Worm (Caenorhabditis elegans) whole organism, midembryonic: ENCODE data around the gene C49C3.6.

Experiments
- T22C8.4 ChIP-seq: fragments of 200-800 bp; sonication (Bioruptor generic); IDR thresholded peaks from 2 replicates; pipeline ENCODE4 v1.3.6; 2022; ENCODE audit warnings: missing genetic modification characterization, missing compliant biosample characterization
- cog-1 ChIP-seq: sonication (generic microtip); optimal IDR thresholded peaks from 2 replicates; lab custom pipeline; 2016; ENCODE audit warnings: missing genetic modification characterization, missing compliant biosample characterization
- flt-1 ChIP-seq: fragments of 200-800 bp; sonication (Bioruptor generic); IDR thresholded peaks from 2 replicates; pipeline ENCODE4 v1.3.6; 2022; ENCODE audit warnings: missing genetic modification characterization, missing compliant biosample characterization
- klf-2 ChIP-seq: fragments of 200-800 bp; sonication (Bioruptor generic); conservative IDR thresholded peaks from 2 replicates; pipeline ENCODE4 v1.3.6; 2022; ENCODE audit warnings: missing genetic modification reagents, missing genetic modification characterization, missing compliant biosample characterization
- med-1 ChIP-seq: sonication (generic microtip); optimal IDR thresholded peaks from 2 replicates; lab custom pipeline; 2017; ENCODE audit warnings: missing genetic modification characterization, mild to moderate bottlenecking, missing compliant biosample characterization, antibody characterized with exemption, missing genetic modification reagents; ENCODE audit not compliant: insufficient read depth
- ref-1 ChIP-seq: fragments of 200-800 bp; sonication (Bioruptor generic); conservative IDR thresholded peaks from 2 replicates; pipeline ENCODE4 v1.3.6; 2022; ENCODE audit warnings: missing genetic modification reagents, missing genetic modification characterization, missing compliant biosample characterization
- tab-1 ChIP-seq: fragments of 200-800 bp; sonication (Bioruptor generic); IDR thresholded peaks from 2 replicates; pipeline ENCODE4 v1.3.6; 2022; ENCODE audit warnings: missing genetic modification characterization, missing compliant biosample characterization
- ztf-23 ChIP-seq: fragments of 200-800 bp; sonication (Bioruptor generic); IDR thresholded peaks from 2 replicates; pipeline ENCODE4 v1.3.6; 2022; ENCODE audit warnings: missing genetic modification reagents, missing genetic modification characterization, missing compliant biosample characterization
- ztf-29 ChIP-seq: fragments of 200-800 bp; sonication (Bioruptor generic); IDR thresholded peaks from 2 replicates; pipeline ENCODE4 v1.3.6; 2022; ENCODE audit warnings: missing genetic modification reagents, missing genetic modification characterization, missing compliant biosample characterization

C49C3.6 gene

ce11 chrIV:17367294-17367693, 36.0 kb downstream of the C49C3.6 start, which contains the start of gene zipt-17:
Gene zipt-17, minus strand, starts transcription at chrIV:17367394.
- TF ChIP-seq tab-1 (GFP tag; lab: Robert Waterston, UW) (no peak), med-1 (GFP tag; lab: Kevin White, UChicago) (no peak), cog-1 (tag; lab: Kevin White, UChicago) (no peak), flt-1 (GFP tag; lab: Robert Waterston, UW) (no peak), ref-1 (no peak), T22C8.4 (no peak), ztf-29 (GFP tag; lab: Robert Waterston, UW) (no peak), klf-2 (GFP tag; lab: Robert Waterston, UW) (no peak), ztf-23 (GFP tag; lab: Robert Waterston, UW) (no peak)

ce11 chrIV:17368292-17368691, 37.0 kb downstream of the C49C3.6 start, which contains the start of gene trh-1:
Gene trh-1, plus strand, starts transcription at chrIV:17368592.
- TF ChIP-seq flt-1 (GFP tag; lab: Robert Waterston, UW) (no peak), ztf-23 (GFP tag; lab: Robert Waterston, UW) (no peak), tab-1 (GFP tag; lab: Robert Waterston, UW) (no peak), med-1 (GFP tag; lab: Kevin White, UChicago) (no peak), cog-1 (tag; lab: Kevin White, UChicago) (no peak), ztf-29 (GFP tag; lab: Robert Waterston, UW) (no peak)

ce11 chrIV:17371469-17371868, 40.1 kb downstream of the C49C3.6 start, which contains the start of gene C30H6.5:
Gene C30H6.5, plus strand, starts transcription at chrIV:17371769.
- TF ChIP-seq ref-1: no peak
- TF ChIP-seq ztf-29 (GFP tag; lab: Robert Waterston, UW): no peak
- TF ChIP-seq med-1 (GFP tag; lab: Kevin White, UChicago): no peak
- no peak for TF ChIP-seq tab-1 (GFP tag; lab: Robert Waterston, UW)
- no peak for TF ChIP-seq cog-1 (tag; lab: Kevin White, UChicago)
- TF ChIP-seq klf-2 (GFP tag; lab: Robert Waterston, UW): no peak
- TF ChIP-seq flt-1 (GFP tag; lab: Robert Waterston, UW): no peak
- TF ChIP-seq ztf-23 (GFP tag; lab: Robert Waterston, UW): no peak
- TF ChIP-seq T22C8.4: no peak

- TF ChIP-seq ztf-29 (GFP tag; lab: Robert Waterston, UW) (no peak), med-1 (GFP tag; lab: Kevin White, UChicago) (no peak), T22C8.4 (no peak), cog-1 (tag; lab: Kevin White, UChicago) (no peak)
These were observed 44.8 kb downstream of the C49C3.6 start, which contains the start of gene haf-1 for ce11 chrIV:17376127-17376526. Gene haf-1, plus strand, starts transcription at chrIV:17376427.

- TF ChIP-seq ref-1: no peak
- no peak for TF ChIP-seq med-1 (GFP tag; lab: Kevin White, UChicago)
- TF ChIP-seq flt-1 (GFP tag; lab: Robert Waterston, UW): no peak
- no peak for TF ChIP-seq T22C8.4
- TF ChIP-seq tab-1 (GFP tag; lab: Robert Waterston, UW): no peak
- TF ChIP-seq cog-1 (tag; lab: Kevin White, UChicago): no peak
- TF ChIP-seq ztf-23 (GFP tag; lab: Robert Waterston, UW): no peak
These were observed 48.8 kb downstream of the C49C3.6 start, which contains the start of the genes C30H6.9 and dlat-2 for ce11 chrIV:17380061-17380680. Gene C30H6.9, minus strand, starts transcription at chrIV:17380170. Gene dlat-2, plus strand, starts transcription at chrIV:17380626.

- no peak for TF ChIP-seq klf-2 (GFP tag; lab: Robert Waterston, UW)
- TF ChIP-seq flt-1 (GFP tag; lab: Robert Waterston, UW): no peak
- no peak for TF ChIP-seq ztf-29 (GFP tag; lab: Robert Waterston, UW)
- no peak for TF ChIP-seq med-1 (GFP tag; lab: Kevin White, UChicago)
- TF ChIP-seq ref-1: no peak
- no peak for TF ChIP-seq tab-1 (GFP tag; lab: Robert Waterston, UW)
- TF ChIP-seq ztf-23 (GFP tag; lab: Robert Waterston, UW): no peak
- no peak for TF ChIP-seq cog-1 (tag; lab: Kevin White, UChicago)
- no peak for TF ChIP-seq T22C8.4
These were observed 50.7 kb downstream of the C49C3.6 start, which contains the start of gene C30H6.8 for ce11 chrIV:17382029-17382428. Gene C30H6.8, plus strand, starts transcription at chrIV:17382329.
